Worm (Caenorhabditis elegans): ENCODE data around the gene ugt-29.

ugt-29 gene

DNA sequence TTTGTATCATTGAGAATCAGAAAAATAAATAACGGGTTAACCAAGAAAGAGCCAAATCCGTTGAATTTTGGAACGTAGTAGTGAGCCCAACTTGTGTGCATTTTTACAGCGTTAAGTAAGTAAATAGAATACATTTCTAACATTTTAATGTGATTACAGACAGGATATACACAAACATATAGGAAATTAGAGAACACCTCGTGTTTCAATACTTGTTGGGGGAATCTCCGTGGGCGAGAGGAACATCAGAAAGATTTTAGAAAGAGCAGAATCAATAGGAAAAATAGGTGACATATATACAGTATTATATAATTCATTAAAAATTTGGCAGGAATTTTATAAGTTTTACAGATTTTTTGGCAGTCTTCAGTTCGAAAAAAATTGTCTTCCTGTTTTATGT is 39.4 kb upstream of the ugt-29 start, which contains the start of gene srj-24:
Gene srj-24 (minus strand): TSS at position 101 of the 400 bp plus-strand sequence.
- no peak for TF ChIP-seq daf-19 (GFP tag; conservative IDR thresholded peaks at IDR 0.05)
- TF ChIP-seq nhr-10 (tag; optimal IDR thresholded peaks at IDR 0.05) = no peak
- no peak for TF ChIP-seq saeg-2 (GFP tag; IDR thresholded peaks at IDR 0.05)
- no peak for TF ChIP-seq mdl-1 (tag; optimal IDR thresholded peaks at IDR 0.05)
- no peak for TF ChIP-seq zfp-3 (GFP tag; conservative IDR thresholded peaks at IDR 0.05)
- no peak for TF ChIP-seq dpl-1 (GFP tag; optimal IDR thresholded peaks at IDR 0.05)
- TF ChIP-seq nhr-28 (tag; optimal IDR thresholded peaks at IDR 0.05) = no peak
- no peak for TF ChIP-seq F37D6.2 (tag; optimal IDR thresholded peaks at IDR 0.05)
- no peak for TF ChIP-seq ctbp-1 (GFP tag; IDR thresholded peaks at IDR 0.05)
- no peak for TF ChIP-seq F44E2.7 (GFP tag; IDR thresholded peaks at IDR 0.05)
- TF ChIP-seq nhr-111 (GFP tag; optimal IDR thresholded peaks at IDR 0.05) = no peak
- TF ChIP-seq attf-4 (tag; optimal IDR thresholded peaks at IDR 0.05) = no peak
- no peak for TF ChIP-seq tag-97 (GFP tag; IDR thresholded peaks at IDR 0.05)
- no peak for TF ChIP-seq zag-1 (tag; optimal IDR thresholded peaks at IDR 0.05)
- no peak for TF ChIP-seq zfp-2 (tag; optimal IDR thresholded peaks at IDR 0.05)
- no peak for TF ChIP-seq cey-2 (tag; optimal IDR thresholded peaks at IDR 0.05; ENCODE audit: borderline replicate concordance, insufficient read depth)
- TF ChIP-seq madf-5 (GFP tag; IDR thresholded peaks at IDR 0.05) = no peak

DNA sequence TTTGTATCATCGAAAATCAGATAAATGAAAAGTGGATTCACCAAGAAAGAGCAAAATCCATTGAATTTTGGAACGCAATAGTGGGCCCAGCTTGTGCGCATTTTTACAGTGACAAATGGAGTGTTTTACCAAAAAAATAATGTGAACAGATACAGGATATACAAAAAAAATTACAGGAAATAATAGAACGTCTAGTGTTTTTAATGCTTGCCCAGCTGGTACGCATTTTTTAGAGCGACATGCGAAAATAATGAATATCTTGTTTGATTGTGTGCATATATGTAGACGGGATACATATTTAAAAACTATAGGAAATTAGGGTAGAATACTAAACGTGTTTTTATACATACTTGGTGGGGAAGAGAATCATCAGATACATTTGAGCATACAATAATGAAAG is 36.8 kb upstream of the ugt-29 start, which contains the start of gene srj-25:
Gene srj-25 (minus strand): TSS at position 101 of the 400 bp plus-strand sequence.
- no peak for TF ChIP-seq ceh-20 (GFP tag; IDR thresholded peaks at IDR 0.05)
- TF ChIP-seq lin-39 (tag; optimal IDR thresholded peaks at IDR 0.05) = no peak
- TF ChIP-seq daf-19 (GFP tag; conservative IDR thresholded peaks at IDR 0.05) = no peak
- no peak for TF ChIP-seq F37D6.2 (tag; optimal IDR thresholded peaks at IDR 0.05)
- no peak for TF ChIP-seq mep-1 (tag; optimal IDR thresholded peaks at IDR 0.05)
- TF ChIP-seq ama-1 (optimal IDR thresholded peaks at IDR 0.05) = no peak

DNA sequence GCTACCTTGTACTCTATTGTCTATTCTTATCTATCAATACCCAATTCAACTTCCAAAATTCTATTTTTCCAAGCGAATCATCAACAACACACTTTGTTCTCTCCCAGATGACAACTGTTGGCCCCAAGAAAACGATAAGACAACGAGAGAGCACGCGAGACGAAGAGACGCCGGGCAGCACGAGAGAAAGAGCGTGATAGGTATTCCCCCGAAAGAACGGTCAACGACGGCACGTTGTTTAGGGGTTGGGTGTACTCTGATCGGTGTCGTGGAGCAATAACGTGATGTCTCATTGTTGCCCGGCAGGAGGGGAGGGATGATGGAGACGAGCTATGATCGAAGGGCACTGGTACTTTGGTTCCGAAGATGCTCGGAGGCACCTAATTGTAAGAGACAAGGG is 31.9 kb upstream of the ugt-29 start:
- no peak for TF ChIP-seq arid-1 (GFP tag; conservative IDR thresholded peaks at IDR 0.05)
- TF ChIP-seq lin-13 (GFP tag; optimal IDR thresholded peaks at IDR 0.05) = no peak
- peak; percentile 98 to 99 for TF ChIP-seq mdl-1 (tag; optimal IDR thresholded peaks at IDR 0.05)
- TF ChIP-seq ceh-20 (GFP tag; IDR thresholded peaks at IDR 0.05) = peak; percentile 90
- TF ChIP-seq pha-4 (GFP tag; IDR thresholded peaks at IDR 0.05) = peak; percentile 80
- no peak for TF ChIP-seq pha-4 (tag; optimal IDR thresholded peaks at IDR 0.05)
- peak; percentile 68 for TF ChIP-seq nhr-42 (GFP tag; IDR thresholded peaks at IDR 0.05)
- TF ChIP-seq Y5F2A.4 (GFP tag; optimal IDR thresholded peaks at IDR 0.05) = no peak
- TF ChIP-seq lsy-2 (tag; optimal IDR thresholded peaks at IDR 0.05) = peak; percentile 71 to 78
- no peak for TF ChIP-seq aly-2 (tag; optimal IDR thresholded peaks at IDR 0.05)
- no peak for TF ChIP-seq zag-1 (tag; optimal IDR thresholded peaks at IDR 0.05)
- no peak for TF ChIP-seq ZK337.2 (GFP tag; IDR thresholded peaks at IDR 0.05)
- TF ChIP-seq F26F4.8 (GFP tag; conservative IDR thresholded peaks at IDR 0.05) = no peak
- no peak for TF ChIP-seq egl-27 (tag; optimal IDR thresholded peaks at IDR 0.05)
- TF ChIP-seq mep-1 (tag; optimal IDR thresholded peaks at IDR 0.05) = peak; percentile 79
- no peak for TF ChIP-seq Y105C5A.15 (GFP tag; IDR thresholded peaks at IDR 0.05)
- TF ChIP-seq Y75B8A.6 (GFP tag; IDR thresholded peaks at IDR 0.05) = peak; percentile 84; the same call in 1 of the 2 replicates
- peak; percentile 97 for TF ChIP-seq aha-1 (tag)
- TF ChIP-seq spr-3 (GFP tag; optimal IDR thresholded peaks at IDR 0.05) = peak; percentile 9
- peak; percentile 98 for TF ChIP-seq hlh-30 (tag; optimal IDR thresholded peaks at IDR 0.05; ENCODE audit: insufficient read depth)
- peak; percentile 2 for TF ChIP-seq dpl-1 (GFP tag; optimal IDR thresholded peaks at IDR 0.05)
- TF ChIP-seq hif-1 (tag; optimal IDR thresholded peaks at IDR 0.05) = peak; percentile 63 to 88
- TF ChIP-seq sdz-12 (GFP tag; optimal IDR thresholded peaks at IDR 0.05) = peak; percentile 13
- no peak for TF ChIP-seq lin-15B (tag; optimal IDR thresholded peaks at IDR 0.05)
- TF ChIP-seq nhr-102 (tag; optimal IDR thresholded peaks at IDR 0.05) = peak; percentile 93
- TF ChIP-seq nhr-76 (tag; optimal IDR thresholded peaks at IDR 0.05) = no peak
- no peak for TF ChIP-seq tag-97 (GFP tag; IDR thresholded peaks at IDR 0.05)
- TF ChIP-seq vab-7 (GFP tag; IDR thresholded peaks at IDR 0.05) = no peak
- TF ChIP-seq F49E8.2 (tag; optimal IDR thresholded peaks at IDR 0.05; ENCODE audit: borderline replicate concordance) = no peak
- TF ChIP-seq fos-1 (tag; optimal IDR thresholded peaks at IDR 0.05) = peak; percentile 67
- TF ChIP-seq F44E2.7 (GFP tag; IDR thresholded peaks at IDR 0.05) = no peak
- TF ChIP-seq nhr-41 (GFP tag; IDR thresholded peaks at IDR 0.05) = no peak; the same call in 1 of the 2 replicates
- TF ChIP-seq nhr-237 (tag; optimal IDR thresholded peaks at IDR 0.05) = no peak
- TF ChIP-seq ama-1 (optimal IDR thresholded peaks at IDR 0.05) = no peak
- TF ChIP-seq gei-8 (GFP tag; optimal IDR thresholded peaks at IDR 0.05) = peak; percentile 88
